Fruit fly (Drosophila melanogaster): ENCODE results near the gene sNPF.

The sNPF gene

DNA sequence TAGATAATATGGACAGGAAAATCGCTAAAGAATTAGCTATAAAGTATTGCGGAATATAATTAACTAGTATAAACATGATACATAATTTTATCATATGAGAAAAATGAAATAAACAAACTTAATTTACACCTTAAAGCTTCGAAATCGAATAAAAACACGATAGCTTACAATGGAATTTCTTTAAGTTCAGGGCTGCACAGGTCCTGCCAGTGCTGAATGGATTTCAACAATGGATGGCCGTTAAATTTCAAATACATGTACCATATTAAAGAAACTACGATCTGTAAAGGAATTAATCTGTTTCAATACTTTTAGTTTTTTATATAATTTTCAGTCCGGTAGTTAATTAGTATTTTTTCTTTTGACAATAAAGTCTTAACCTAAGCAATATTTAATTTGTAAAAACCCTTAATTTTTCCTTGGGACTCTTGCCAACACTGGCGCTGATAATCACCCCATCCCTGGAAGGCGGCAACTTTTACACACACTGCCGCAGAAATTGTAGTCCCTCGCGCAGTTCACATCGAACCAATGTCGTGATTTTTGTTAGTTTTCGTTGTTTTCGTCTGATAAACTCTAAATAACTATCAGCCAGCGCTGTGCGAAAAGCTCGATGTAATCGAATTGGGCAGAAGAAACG lies 33.4 kb downstream of the sNPF start, which contains the start of the genes barr and lok (continued):
- TF ChIP-seq CG2129 (GFP tag; IDR thresholded peaks at IDR 0.05; ENCODE audit: partially characterized antibody) (no peak), CG18619 (GFP tag; optimal IDR thresholded peaks at IDR 0.05) (peak; percentile 58), CG4328 (GFP tag; optimal IDR thresholded peaks at IDR 0.05) (peak; percentile 39), hb (GFP tag; IDR thresholded peaks at IDR 0.05; ENCODE audit: partially characterized antibody) (no peak), CG12155 (GFP tag; optimal IDR thresholded peaks at IDR 0.05) (peak; percentile 47), usp (GFP tag; optimal IDR thresholded peaks at IDR 0.05) (no peak), CG5245 (GFP tag; optimal IDR thresholded peaks at IDR 0.05) (peak; percentile 6), CHES-1-like (GFP tag; optimal IDR thresholded peaks at IDR 0.05) (peak; percentile 36), CG15073 (GFP tag; optimal IDR thresholded peaks at IDR 0.05) (no peak), Trl (optimal IDR thresholded peaks at IDR 0.05) (no peak), Trl (GFP tag; optimal IDR thresholded peaks at IDR 0.05) (peak; percentile 17), ato (GFP tag; IDR thresholded peaks at IDR 0.05; ENCODE audit: partially characterized antibody) (no peak), emc (GFP tag; optimal IDR thresholded peaks at IDR 0.05) (no peak), aop (GFP tag; IDR thresholded peaks at IDR 0.05) (no peak), CG2116 (GFP tag; optimal IDR thresholded peaks at IDR 0.05) (peak; percentile 93), GATAe (GFP tag; conservative IDR thresholded peaks at IDR 0.05) (no peak), maf-S (GFP tag; optimal IDR thresholded peaks at IDR 0.05) (no peak), Chrac-16 (GFP tag; optimal IDR thresholded peaks at IDR 0.05) (peak; percentile 56), tio (GFP tag; optimal IDR thresholded peaks at IDR 0.05) (no peak), CG4282 (GFP tag; optimal IDR thresholded peaks at IDR 0.05) (no peak), Ada2b (GFP tag; IDR thresholded peaks at IDR 0.05) (0 out of 2 replicates have a peak, but pooled peaks have one; percentile 25), CG2120 (GFP tag; optimal IDR thresholded peaks at IDR 0.05) (peak; percentile 75), p53 (GFP tag; optimal IDR thresholded peaks at IDR 0.05) (no peak), Xrp1 (GFP tag; IDR thresholded peaks at IDR 0.05) (peak; percentile 23; the same call in 1 of the 2 replicates), CG17385 (GFP tag; optimal IDR thresholded peaks at IDR 0.05) (no peak), Jarid2 (GFP tag; optimal IDR thresholded peaks at IDR 0.05) (no peak), CG14667 (GFP tag; IDR thresholded peaks at IDR 0.05) (no peak), CG33557 (GFP tag; optimal IDR thresholded peaks at IDR 0.05) (peak; percentile 25), Oaz (GFP tag; IDR thresholded peaks at IDR 0.05) (no peak), Blimp-1 (GFP tag; optimal IDR thresholded peaks at IDR 0.05) (no peak), CG15269 (tag; optimal IDR thresholded peaks at IDR 0.05) (no peak), CG11247 (GFP tag; IDR thresholded peaks at IDR 0.05) (no peak), vfl (GFP tag; optimal IDR thresholded peaks at IDR 0.05) (peak; percentile 19), CG9215 (GFP tag; IDR thresholded peaks at IDR 0.05) (peak; percentile 60), Xbp1 (GFP tag; optimal IDR thresholded peaks at IDR 0.05) (peak; percentile 63), CG2875 (GFP tag; optimal IDR thresholded peaks at IDR 0.05) (peak; percentile 29), lab (GFP tag; optimal IDR thresholded peaks at IDR 0.05) (no peak), zfh1 (GFP tag; IDR thresholded peaks at IDR 0.05) (peak; percentile 28; the same call in 1 of the 3 replicates), CG10462 (GFP tag; optimal IDR thresholded peaks at IDR 0.05) (peak; percentile 41), CG10543 (GFP tag; optimal IDR thresholded peaks at IDR 0.05) (peak; percentile 62), kni (GFP tag; optimal IDR thresholded peaks at IDR 0.05) (no peak), pzg (GFP tag; optimal IDR thresholded peaks at IDR 0.05) (peak; percentile 19), cad (GFP tag; optimal IDR thresholded peaks at IDR 0.05) (no peak), C15 (GFP tag; IDR thresholded peaks at IDR 0.05) (no peak), hth (optimal IDR thresholded peaks at IDR 0.05) (no peak), bsh (GFP tag; optimal IDR thresholded peaks at IDR 0.05) (peak in 1 of 2 experiments; percentile 4), ftz-f1 (GFP tag; optimal IDR thresholded peaks at IDR 0.05) (no peak), dan (GFP tag; IDR thresholded peaks at IDR 0.05) (no peak), ems (GFP tag; optimal IDR thresholded peaks at IDR 0.05) (peak; percentile 18), CG2889 (GFP tag; IDR thresholded peaks at IDR 0.05) (no peak), nau (GFP tag; optimal IDR thresholded peaks at IDR 0.05) (no peak)

Measured in whole organism, embryonic.